Fruit fly (Drosophila melanogaster) S2 (cell line): ENCODE data around the gene Ino80.

ENCODE experiments used
- CG8478 ChIP-seq: fragments of >200 bp; optimal IDR thresholded peaks from 2 replicates; lab custom pipeline; 2018
- CTCF ChIP-seq, 2 experiments: fragments of >200 bp; optimal IDR thresholded peaks; 2 replicates each; lab custom pipeline; 2018

DNA sequence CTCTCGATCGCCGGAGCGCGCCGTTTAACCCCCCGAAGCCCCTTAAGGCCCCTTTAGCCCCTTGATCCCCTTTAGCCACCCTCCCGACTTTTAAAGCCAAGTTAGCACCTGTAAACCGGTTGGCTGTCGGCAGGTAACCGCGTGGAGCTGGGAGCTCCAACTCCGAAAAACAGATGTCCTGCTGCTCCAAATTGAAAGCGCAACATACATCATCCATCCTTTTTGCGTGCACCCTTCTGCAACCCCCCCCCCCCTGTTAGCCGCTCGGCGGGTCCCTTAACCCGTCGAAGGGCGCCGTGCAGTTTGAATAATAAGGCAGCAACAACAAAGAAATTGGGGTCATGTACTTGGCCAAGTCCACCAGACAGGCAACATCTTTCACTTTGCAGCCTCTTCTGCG, 74.2 kb downstream of the Ino80 start:
- TF ChIP-seq CTCF (optimal IDR thresholded peaks at IDR 0.05; lab: Kevin White, UChicago) = no peak
- no peak for TF ChIP-seq CG8478 (lab: Kevin White, UChicago)
